Worm (Caenorhabditis elegans): ENCODE data around the gene W02D7.5.
"Not testable (repeated sequence)": the region's sequence is repeated elsewhere in the genome, so short reads cannot be mapped to it uniquely, and the experiment has no call there.

ce11 chrV:8340924-8341323 lies 41.9 kb upstream of the W02D7.5 start, which contains the start of gene C08D8.7:
- not testable (repeated sequence) for TF ChIP-seq ceh-13 (GFP tag; optimal IDR thresholded peaks at IDR 0.05); ama-1 (optimal IDR thresholded peaks at IDR 0.05); sea-1 (GFP tag; conservative IDR thresholded peaks at IDR 0.05); F13C5.2 (tag; optimal IDR thresholded peaks at IDR 0.05); ceh-36 (tag; optimal IDR thresholded peaks at IDR 0.05); hnd-1 (tag; optimal IDR thresholded peaks at IDR 0.05); scrt-1 (GFP tag; IDR thresholded peaks at IDR 0.05); pes-1 (GFP tag; IDR thresholded peaks at IDR 0.05); flt-1 (GFP tag; IDR thresholded peaks at IDR 0.05); tbx-11 (GFP tag; IDR thresholded peaks at IDR 0.05)

All from whole organism, early embryonic.